Worm (Caenorhabditis elegans) whole organism, mixed stage, embryonic: ENCODE measurements around the gene C49A9.2.

Experiments used
- bed-3 ChIP-seq: fragments of 200-800 bp; sonication (Bioruptor generic); optimal IDR thresholded peaks from 3 replicates; lab custom pipeline; 2018; ENCODE audit warnings: mild to moderate bottlenecking, missing genetic modification characterization, moderate library complexity, missing compliant biosample characterization
- ceh-83 ChIP-seq: fragments of 200-800 bp; sonication (Bioruptor generic); optimal IDR thresholded peaks from 2 replicates; lab custom pipeline; 2018; ENCODE audit warnings: mild to moderate bottlenecking, missing genetic modification characterization, missing compliant biosample characterization
- ces-1 ChIP-seq: fragments of 150-350 bp; optimal IDR thresholded peaks from 2 replicates; lab custom pipeline; 2014; ENCODE audit warnings: missing biosample characterization, missing genetic modification reagents, missing genetic modification characterization
- cnd-1 ChIP-seq: fragments of 200-800 bp; sonication (Bioruptor generic); optimal IDR thresholded peaks from 2 replicates; lab custom pipeline; 2018; ENCODE audit warnings: mild to moderate bottlenecking, missing genetic modification characterization, missing compliant biosample characterization
- elt-1 ChIP-seq: sonication (generic microtip); optimal IDR thresholded peaks from 2 replicates; lab custom pipeline; 2017; ENCODE audit warnings: missing genetic modification characterization, mild to moderate bottlenecking, missing compliant biosample characterization, antibody characterized with exemption, moderate library complexity, borderline replicate concordance; ENCODE audit not compliant: insufficient read depth
- lin-13 ChIP-seq: fragments of 150-350 bp; optimal IDR thresholded peaks from 2 replicates; lab custom pipeline; 2014; ENCODE audit warnings: missing biosample characterization, missing genetic modification characterization
- lsy-2 ChIP-seq: fragments of 150-350 bp; optimal IDR thresholded peaks from 2 replicates; lab custom pipeline; 2014; ENCODE audit warnings: missing biosample characterization, missing genetic modification characterization
- nhr-237 ChIP-seq: fragments of 150-350 bp; optimal IDR thresholded peaks from 2 replicates; lab custom pipeline; 2014; ENCODE audit warnings: missing biosample characterization, missing genetic modification characterization
- nhr-28 ChIP-seq: fragments of 150-350 bp; optimal IDR thresholded peaks from 2 replicates; lab custom pipeline; 2014; ENCODE audit warnings: missing biosample characterization, missing genetic modification characterization
- nhr-76 ChIP-seq: sonication (generic microtip); optimal IDR thresholded peaks from 2 replicates; lab custom pipeline; 2017; ENCODE audit warnings: missing biosample characterization, missing genetic modification characterization
- snpc-4 ChIP-seq: fragments of 150-350 bp; optimal IDR thresholded peaks from 2 replicates; lab custom pipeline; 2014; ENCODE audit warnings: missing biosample characterization, missing genetic modification characterization

- no peak for TF ChIP-seq lin-13 (tag; lab: Kevin White, UChicago)
- no peak for TF ChIP-seq nhr-237
- no peak for TF ChIP-seq nhr-28 (tag; lab: Kevin White, UChicago)
- no peak for TF ChIP-seq cnd-1 (tag; lab: Kevin White, UChicago)
- TF ChIP-seq ceh-83 (GFP tag; lab: Kevin White, UChicago), result no peak
- TF ChIP-seq elt-1 (tag; lab: Kevin White, UChicago), result no peak
- TF ChIP-seq bed-3 (GFP tag; lab: Kevin White, UChicago), result no peak
- TF ChIP-seq lsy-2, result no peak
- no peak for TF ChIP-seq snpc-4
- TF ChIP-seq ces-1, result no peak
- no peak for TF ChIP-seq nhr-76 (tag; lab: Kevin White, UChicago)
These were observed 34.5 kb downstream of the C49A9.2 start, which contains the start of gene nlp-16 for ce11 chrIV:6259732-6260131.
